Worm (Caenorhabditis elegans) whole organism, L3 larva: ENCODE data around the gene F45E1.5.

Experiments used
- R02D3.7 ChIP-seq: fragments of 150-350 bp; optimal IDR thresholded peaks from 2 replicates; lab custom pipeline; 2014; ENCODE audit warnings: missing biosample characterization, missing genetic modification characterization
- ZK546.5 ChIP-seq: sonication (generic microtip); optimal IDR thresholded peaks from 2 replicates; lab custom pipeline; 2017; ENCODE audit warnings: missing biosample characterization, missing genetic modification characterization
- ceh-16 ChIP-seq: sonication (generic microtip); optimal IDR thresholded peaks from 2 replicates; lab custom pipeline; 2017; ENCODE audit warnings: missing biosample characterization, missing genetic modification characterization
- ceh-28 ChIP-seq: fragments of 150-350 bp; optimal IDR thresholded peaks from 2 replicates; lab custom pipeline; 2014; ENCODE audit warnings: missing biosample characterization, missing genetic modification reagents, missing genetic modification characterization
- ceh-82 ChIP-seq: fragments of 150-350 bp; optimal IDR thresholded peaks from 2 replicates; lab custom pipeline; 2014; ENCODE audit warnings: missing biosample characterization, missing genetic modification characterization
- ceh-9 ChIP-seq: sonication (generic microtip); optimal IDR thresholded peaks from 2 replicates; lab custom pipeline; 2018; ENCODE audit warnings: missing biosample characterization, missing genetic modification characterization
- daf-12 ChIP-seq: fragments of 150-350 bp; optimal IDR thresholded peaks from 2 replicates; lab custom pipeline; 2014; ENCODE audit warnings: missing biosample characterization, missing genetic modification reagents, missing genetic modification characterization
- egl-5 ChIP-seq: fragments of 150-350 bp; optimal IDR thresholded peaks from 2 replicates; lab custom pipeline; 2017; ENCODE audit warnings: missing biosample characterization, missing genetic modification reagents, missing genetic modification characterization, inconsistent platforms
- elt-1 ChIP-seq: fragments of 150-350 bp; optimal IDR thresholded peaks from 2 replicates; lab custom pipeline; 2014; ENCODE audit warnings: missing biosample characterization, missing genetic modification characterization
- elt-2 ChIP-seq: sonication (generic microtip); optimal IDR thresholded peaks from 2 replicates; lab custom pipeline; 2016; ENCODE audit warnings: missing genetic modification reagents, mild to moderate bottlenecking, missing genetic modification characterization, missing compliant biosample characterization
- elt-3 ChIP-seq, 3 experiments: fragments of 150-350 bp in 1 of 3; sonication (generic microtip) in 2 of 3; optimal IDR thresholded peaks; 2 replicates in 2 of 3; 4 replicates in 1 of 3; lab custom pipeline; 2014 to 2017; ENCODE audit warnings: missing biosample characterization in 3 of 3, missing genetic modification characterization in 3 of 3
- eor-1 ChIP-seq, 2 experiments: fragments of 150-350 bp; optimal IDR thresholded peaks; 2 replicates each; lab custom pipeline; 2014 to 2018; ENCODE audit warnings: missing biosample characterization in 2 of 2, missing genetic modification characterization in 2 of 2
- fkh-10 ChIP-seq: sonication (generic microtip); optimal IDR thresholded peaks from 2 replicates; lab custom pipeline; 2017; ENCODE audit warnings: missing biosample characterization, missing genetic modification reagents, missing genetic modification characterization
- fkh-2 ChIP-seq: fragments of 150-350 bp; optimal IDR thresholded peaks from 2 replicates; lab custom pipeline; 2014; ENCODE audit warnings: missing biosample characterization, missing genetic modification reagents, missing genetic modification characterization
- fos-1 ChIP-seq: fragments of 150-350 bp; optimal IDR thresholded peaks from 2 replicates; lab custom pipeline; 2014; ENCODE audit warnings: missing biosample characterization, missing genetic modification characterization
- hmg-11 ChIP-seq: sonication (generic microtip); optimal IDR thresholded peaks from 2 replicates; lab custom pipeline; 2016; ENCODE audit warnings: missing genetic modification characterization, missing compliant biosample characterization
- jun-1 ChIP-seq: fragments of 150-350 bp; optimal IDR thresholded peaks from 2 replicates; lab custom pipeline; 2014; ENCODE audit warnings: missing biosample characterization, missing genetic modification reagents, missing genetic modification characterization
- lin-15B ChIP-seq: fragments of 150-350 bp; optimal IDR thresholded peaks from 2 replicates; lab custom pipeline; 2014; ENCODE audit warnings: missing biosample characterization, missing genetic modification characterization
- lin-39 ChIP-seq: fragments of 150-350 bp; optimal IDR thresholded peaks from 2 replicates; lab custom pipeline; 2018; ENCODE audit warnings: missing biosample characterization, missing genetic modification reagents, missing genetic modification characterization
- lsy-12 ChIP-seq: sonication (generic microtip); optimal IDR thresholded peaks from 2 replicates; lab custom pipeline; 2016; ENCODE audit warnings: mild to moderate bottlenecking, missing genetic modification characterization, missing compliant biosample characterization
- mdl-1 ChIP-seq: fragments of 150-350 bp; optimal IDR thresholded peaks from 2 replicates; lab custom pipeline; 2014; ENCODE audit warnings: missing biosample characterization, missing genetic modification characterization
- mml-1 ChIP-seq: fragments of 150-350 bp; sonication (generic microtip); optimal IDR thresholded peaks from 3 replicates; lab custom pipeline; 2014; ENCODE audit warnings: missing biosample characterization, missing genetic modification characterization
- nfya-1 ChIP-seq: sonication (generic microtip); optimal IDR thresholded peaks from 2 replicates; lab custom pipeline; 2017; ENCODE audit warnings: missing genetic modification characterization, mild to moderate bottlenecking, missing compliant biosample characterization, antibody characterized with exemption, moderate library complexity; ENCODE audit not compliant: insufficient read depth
- nhr-11 ChIP-seq: fragments of 150-350 bp; optimal IDR thresholded peaks from 2 replicates; lab custom pipeline; 2014; ENCODE audit warnings: missing biosample characterization, missing genetic modification characterization
- nhr-12 ChIP-seq: fragments of 150-350 bp; optimal IDR thresholded peaks from 2 replicates; lab custom pipeline; 2014; ENCODE audit warnings: missing biosample characterization, missing genetic modification characterization
- nhr-23 ChIP-seq: fragments of 150-350 bp; optimal IDR thresholded peaks from 2 replicates; lab custom pipeline; 2014; ENCODE audit warnings: missing biosample characterization, missing genetic modification reagents, missing genetic modification characterization
- nhr-237 ChIP-seq: fragments of 150-350 bp; optimal IDR thresholded peaks from 2 replicates; lab custom pipeline; 2014; ENCODE audit warnings: missing biosample characterization, missing genetic modification characterization
- nhr-25 ChIP-seq: sonication (generic microtip); optimal IDR thresholded peaks from 2 replicates; lab custom pipeline; 2017; ENCODE audit warnings: missing biosample characterization, missing genetic modification characterization
- nhr-28 ChIP-seq: fragments of 150-350 bp; optimal IDR thresholded peaks from 2 replicates; lab custom pipeline; 2014; ENCODE audit warnings: missing biosample characterization, missing genetic modification characterization
- nhr-43 ChIP-seq: sonication (generic microtip); optimal IDR thresholded peaks from 2 replicates; lab custom pipeline; 2016; ENCODE audit warnings: mild to moderate bottlenecking, missing genetic modification characterization, missing compliant biosample characterization; ENCODE audit not compliant: poor library complexity, severe bottlenecking
- nhr-67 ChIP-seq: fragments of 150-350 bp; optimal IDR thresholded peaks from 2 replicates; lab custom pipeline; 2014; ENCODE audit warnings: missing biosample characterization, missing genetic modification characterization
- nhr-76 ChIP-seq: fragments of 150-350 bp; sonication (generic microtip); optimal IDR thresholded peaks from 5 replicates; lab custom pipeline; 2014; ENCODE audit warnings: missing biosample characterization, missing genetic modification characterization
- pha-4 ChIP-seq: fragments of 150-350 bp; optimal IDR thresholded peaks from 2 replicates; lab custom pipeline; 2014; ENCODE audit warnings: missing biosample characterization, missing genetic modification reagents, missing genetic modification characterization
- pqm-1 ChIP-seq: fragments of 150-350 bp; optimal IDR thresholded peaks from 2 replicates; lab custom pipeline; 2017; ENCODE audit warnings: missing biosample characterization, missing genetic modification characterization, inconsistent platforms
- sea-2 ChIP-seq: fragments of 150-350 bp; sonication (generic microtip); optimal IDR thresholded peaks from 4 replicates; lab custom pipeline; 2014; ENCODE audit warnings: missing biosample characterization, missing genetic modification reagents, missing genetic modification characterization
- skn-1 ChIP-seq: fragments of 150-350 bp; optimal IDR thresholded peaks from 2 replicates; lab custom pipeline; 2014; ENCODE audit warnings: missing biosample characterization, missing genetic modification characterization
- snpc-4 ChIP-seq: fragments of 150-350 bp; optimal IDR thresholded peaks from 2 replicates; lab custom pipeline; 2014; ENCODE audit warnings: missing biosample characterization, missing genetic modification characterization
- tbx-2 ChIP-seq: sonication (generic microtip); optimal IDR thresholded peaks from 2 replicates; lab custom pipeline; 2016; ENCODE audit warnings: mild to moderate bottlenecking, missing genetic modification characterization, missing compliant biosample characterization
- unc-39 ChIP-seq: sonication (generic microtip); optimal IDR thresholded peaks from 4 replicates; lab custom pipeline; 2017; ENCODE audit warnings: missing biosample characterization, missing genetic modification characterization
- zag-1 ChIP-seq: fragments of 150-350 bp; optimal IDR thresholded peaks from 2 replicates; lab custom pipeline; 2014; ENCODE audit warnings: missing biosample characterization, missing genetic modification characterization
- ztf-4 ChIP-seq: fragments of 150-350 bp; optimal IDR thresholded peaks from 2 replicates; lab custom pipeline; 2014; ENCODE audit warnings: missing biosample characterization, missing genetic modification characterization

The F45E1.5 gene

DNA sequence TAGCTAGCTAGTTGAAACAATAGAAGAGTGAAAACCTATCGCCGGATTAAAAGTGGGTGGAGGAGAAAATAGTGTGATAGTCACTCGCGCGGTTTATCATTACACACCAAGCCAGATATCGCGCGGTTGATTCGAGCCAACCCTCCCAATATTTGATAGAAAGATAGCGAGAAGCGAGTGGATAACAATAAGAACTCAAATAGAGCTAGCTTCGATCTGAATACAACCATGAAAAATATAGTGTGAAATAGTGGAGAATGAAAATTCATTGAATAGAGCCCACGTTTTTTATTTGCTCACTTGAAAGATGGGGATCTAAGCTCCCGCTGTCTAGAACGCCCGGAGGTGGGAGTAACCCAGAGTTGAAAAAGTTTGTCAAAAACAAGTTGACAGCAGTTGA is 31.5 kb upstream of the F45E1.5 start, which contains the start of gene tnt-3:
tnt-3 (minus strand) TSS at position 101 of the 400 bp plus-strand sequence.
- TF ChIP-seq nhr-237 (tag; lab: Kevin White, UChicago) (no peak), ceh-28 (no peak), fkh-10 (GFP tag; lab: Kevin White, UChicago) (no peak), ceh-82 (tag; lab: Kevin White, UChicago) (no peak), egl-5 (no peak), nfya-1 (tag; lab: Kevin White, UChicago) (no peak), sea-2 (GFP tag; lab: Kevin White, UChicago) (no peak), ceh-9 (no peak), ztf-4 (no peak), nhr-23 (tag; lab: Kevin White, UChicago) (no peak), mml-1 (no peak)

DNA sequence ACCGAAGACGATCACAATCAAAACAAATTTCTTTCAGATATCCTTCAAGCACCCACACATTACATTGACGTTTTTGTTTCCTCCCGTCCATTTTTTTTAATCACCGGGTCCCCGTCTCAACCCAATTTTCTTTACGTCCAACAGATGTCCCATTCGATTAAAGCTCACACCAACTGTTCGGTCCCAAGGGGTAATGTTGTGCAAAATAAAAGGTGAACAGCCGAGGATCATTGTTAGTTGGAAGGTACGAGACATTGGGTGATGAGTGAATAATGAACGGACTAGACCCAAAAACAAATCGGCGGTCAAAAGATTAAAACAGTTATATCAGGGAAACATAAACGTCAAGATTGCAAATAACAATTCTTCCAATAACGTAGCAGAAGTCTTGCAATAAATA is 31.1 kb upstream of the F45E1.5 start:
- TF ChIP-seq elt-3 (tag; optimal IDR thresholded peaks at IDR 0.05; lab: Kevin White, UChicago): no peak
- peak; percentile 69 for TF ChIP-seq egl-5

DNA sequence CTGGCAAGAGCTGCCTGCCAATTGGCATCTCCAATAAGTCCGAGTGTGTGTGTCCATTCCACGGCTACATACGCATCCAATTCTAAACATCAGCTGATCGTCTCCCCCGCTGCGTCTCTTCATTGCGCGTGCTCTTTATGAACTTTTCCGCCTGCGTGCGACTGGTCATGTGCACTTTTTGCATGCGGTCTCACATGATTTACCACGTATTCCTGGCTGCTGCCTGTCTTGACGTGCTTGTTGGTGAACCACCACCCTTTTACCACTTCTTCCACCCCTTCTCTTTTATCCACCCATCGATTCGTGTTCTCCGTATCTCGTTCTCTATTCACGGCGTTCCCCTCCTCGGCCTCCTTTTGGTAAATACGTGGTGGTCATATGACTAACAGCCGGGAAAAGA is 24.9 kb upstream of the F45E1.5 start:
- no peak for TF ChIP-seq fkh-2 (tag; lab: Kevin White, UChicago)
- no peak for TF ChIP-seq mml-1
- TF ChIP-seq zag-1 (tag; lab: Kevin White, UChicago): no peak
- peak; percentile 40 for TF ChIP-seq mdl-1 (tag; lab: Kevin White, UChicago)
- TF ChIP-seq fkh-10 (GFP tag; lab: Kevin White, UChicago): peak; percentile 73
- TF ChIP-seq elt-1 (tag; lab: Kevin White, UChicago): peak; percentile 39
- TF ChIP-seq tbx-2: peak; percentile 75
- peak; percentile 71 for TF ChIP-seq hmg-11 (tag; lab: Kevin White, UChicago)
- no peak for TF ChIP-seq pqm-1 (tag; lab: Kevin White, UChicago)
- peak; percentile 21 for TF ChIP-seq snpc-4 (tag; lab: Kevin White, UChicago)
- no peak for TF ChIP-seq ZK546.5 (tag; lab: Kevin White, UChicago)
- TF ChIP-seq egl-5: peak; percentile 83
- TF ChIP-seq nfya-1 (tag; lab: Kevin White, UChicago): peak; percentile 77
- no peak for TF ChIP-seq ceh-16 (tag; lab: Kevin White, UChicago)
- no peak for TF ChIP-seq nhr-28
- peak; percentile 77 for TF ChIP-seq pha-4 (tag; lab: Kevin White, UChicago)
- peak; percentile 71 for TF ChIP-seq skn-1
- TF ChIP-seq lsy-12 (tag; lab: Kevin White, UChicago): peak; percentile 86
- TF ChIP-seq eor-1 (tag; optimal IDR thresholded peaks at IDR 0.05; lab: Kevin White, UChicago): no peak
- TF ChIP-seq nhr-43 (tag; lab: Kevin White, UChicago): peak; percentile 69
- no peak for TF ChIP-seq ceh-82 (tag; lab: Kevin White, UChicago)
- TF ChIP-seq ceh-9: no peak
- TF ChIP-seq sea-2 (GFP tag; lab: Kevin White, UChicago): no peak
- TF ChIP-seq lin-15B (tag; lab: Kevin White, UChicago): peak; percentile 36
- no peak for TF ChIP-seq elt-3 (tag; optimal IDR thresholded peaks at IDR 0.05; lab: Kevin White, UChicago)
- no peak for TF ChIP-seq nhr-25 (tag; lab: Kevin White, UChicago)
- TF ChIP-seq R02D3.7 (tag; lab: Kevin White, UChicago): no peak
- peak; percentile 38 for TF ChIP-seq unc-39 (tag; lab: Kevin White, UChicago)
- peak; percentile 89 for TF ChIP-seq lin-39
- no peak for TF ChIP-seq fos-1 (tag; lab: Kevin White, UChicago)
- peak; percentile 81 for TF ChIP-seq jun-1
- no peak for TF ChIP-seq nhr-23 (tag; lab: Kevin White, UChicago)
- no peak for TF ChIP-seq daf-12 (tag; lab: Kevin White, UChicago)
- TF ChIP-seq nhr-76 (tag; lab: Kevin White, UChicago): no peak
- no peak for TF ChIP-seq nhr-67 (tag; lab: Kevin White, UChicago)
- TF ChIP-seq ceh-28: peak; percentile 64
- no peak for TF ChIP-seq nhr-12 (tag; lab: Kevin White, UChicago)
- TF ChIP-seq nhr-237 (tag; lab: Kevin White, UChicago): no peak
- TF ChIP-seq nhr-11 (tag; lab: Kevin White, UChicago): peak; percentile 76
- peak; percentile 38 for TF ChIP-seq elt-2
